Fruit fly (Drosophila melanogaster) whole organism, prepupa: ENCODE measurements around the gene CG14966.

Experiments used
- CG10669 ChIP-seq: fragments of 200-800 bp; sonication (Bioruptor generic); optimal IDR thresholded peaks from 3 replicates; lab custom pipeline; 2018; ENCODE audit warnings: missing biosample characterization, mild to moderate bottlenecking, missing genetic modification characterization, moderate library complexity
- CG16779 ChIP-seq: fragments of 200-800 bp; sonication (Bioruptor generic); optimal IDR thresholded peaks from 3 replicates; lab custom pipeline; 2017; ENCODE audit warnings: missing biosample characterization, mild to moderate bottlenecking, missing genetic modification characterization
- CG6792 ChIP-seq: fragments of 200-800 bp; sonication (Bioruptor generic); optimal IDR thresholded peaks from 3 replicates; lab custom pipeline; 2016; ENCODE audit warnings: missing biosample characterization, missing genetic modification characterization
- Sox102F ChIP-seq: fragments of 200-800 bp; sonication (Bioruptor generic); optimal IDR thresholded peaks from 2 replicates; lab custom pipeline; 2016; ENCODE audit warnings: missing biosample characterization, mild to moderate bottlenecking, missing genetic modification characterization
- fd85E ChIP-seq: fragments of 200-800 bp; sonication (Bioruptor generic); optimal IDR thresholded peaks from 3 replicates; lab custom pipeline; 2016; ENCODE audit warnings: missing biosample characterization, missing genetic modification characterization
- vri ChIP-seq: fragments of 200-800 bp; sonication (Bioruptor generic); optimal IDR thresholded peaks from 3 replicates; lab custom pipeline; 2016; ENCODE audit warnings: missing biosample characterization, mild to moderate bottlenecking, missing genetic modification characterization

dm6 chr3L:3194059-3194458, 3.4 kb downstream of the CG14966 start:
- TF ChIP-seq Sox102F (peak; percentile 97), fd85E (GFP tag; lab: Kevin White, UChicago) (peak; percentile 93), CG6792 (GFP tag; lab: Kevin White, UChicago) (peak; percentile 95), vri (GFP tag; lab: Kevin White, UChicago) (peak; percentile 94), CG10669 (GFP tag; lab: Kevin White, UChicago) (peak; percentile 96), CG16779 (tag; lab: Kevin White, UChicago) (peak; percentile 93)
